Worm (Caenorhabditis elegans): ENCODE data around the gene cogc-2.

The cogc-2 gene

DNA sequence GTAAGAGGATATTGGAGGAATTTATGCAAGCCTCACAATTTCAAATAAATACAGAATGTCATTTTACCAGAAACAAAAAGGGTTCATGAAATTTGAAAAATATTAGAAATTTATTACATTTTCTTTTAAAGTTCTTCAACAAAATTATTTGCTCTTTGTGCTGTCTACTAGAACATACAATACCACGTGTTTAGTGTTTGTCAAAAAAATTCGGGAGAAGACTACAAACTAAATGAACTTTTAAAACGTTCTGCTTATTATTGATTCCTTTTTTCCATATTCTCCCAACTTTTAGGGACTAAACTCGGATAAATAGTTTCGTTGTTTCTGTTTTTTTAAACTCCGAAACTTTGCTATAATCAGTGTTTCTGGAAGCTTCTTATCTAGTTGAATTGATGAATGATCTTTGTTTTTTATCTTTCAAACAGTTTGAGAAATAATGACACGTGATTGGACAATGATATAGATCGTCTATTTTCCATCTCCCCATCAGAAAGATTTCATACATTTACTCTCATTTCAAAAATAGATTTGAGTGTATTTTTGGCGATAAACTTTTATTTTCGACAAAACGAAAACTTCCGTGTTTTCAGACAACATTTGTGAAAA, 9.4 kb upstream of the cogc-2 start:
- no peak for TF ChIP-seq nhr-76 (tag; optimal IDR thresholded peaks at IDR 0.05)
- no peak for TF ChIP-seq egl-13 (tag; optimal IDR thresholded peaks at IDR 0.05)
- TF ChIP-seq hlh-4 (tag; optimal IDR thresholded peaks at IDR 0.05), result no peak
- no peak for TF ChIP-seq alr-1 (tag; optimal IDR thresholded peaks at IDR 0.05; ENCODE audit: borderline replicate concordance)
- TF ChIP-seq nhr-47 (tag; optimal IDR thresholded peaks at IDR 0.05), result peak; percentile 4
- no peak for TF ChIP-seq ceh-88 (GFP tag; IDR thresholded peaks at IDR 0.05)
- TF ChIP-seq grh-1 (GFP tag; IDR thresholded peaks at IDR 0.05), result peak; percentile 42; the same call in 1 of the 2 replicates
- TF ChIP-seq lsy-2 (tag; optimal IDR thresholded peaks at IDR 0.05), result peak in 1 of 2 experiments; percentile 33
- TF ChIP-seq fos-1 (tag; optimal IDR thresholded peaks at IDR 0.05), result no peak
- peak; percentile 30 for TF ChIP-seq mep-1 (tag; optimal IDR thresholded peaks at IDR 0.05)
- no peak for TF ChIP-seq unc-62 (GFP tag; optimal IDR thresholded peaks at IDR 0.05)
- peak; percentile 50 for TF ChIP-seq snu-23 (GFP tag; optimal IDR thresholded peaks at IDR 0.05)
- peak; percentile 57 for TF ChIP-seq nhr-19 (GFP tag; conservative IDR thresholded peaks at IDR 0.05)
- no peak for TF ChIP-seq zip-4 (GFP tag; optimal IDR thresholded peaks at IDR 0.05)
- peak; percentile 4 for TF ChIP-seq nhr-90 (tag; optimal IDR thresholded peaks at IDR 0.05; ENCODE audit: poor library complexity)
- no peak for TF ChIP-seq lin-13 (GFP tag; optimal IDR thresholded peaks at IDR 0.05)
- TF ChIP-seq elt-3 (tag; optimal IDR thresholded peaks at IDR 0.05), result peak in 2 of 6 experiments; percentile 31 to 57
- peak; percentile 62 for TF ChIP-seq nhr-71 (tag; optimal IDR thresholded peaks at IDR 0.05)
- no peak for TF ChIP-seq swsn-7 (tag; optimal IDR thresholded peaks at IDR 0.05)
- TF ChIP-seq mdl-1 (tag; optimal IDR thresholded peaks at IDR 0.05), result no peak
- peak in 1 of 2 experiments; percentile 66 for TF ChIP-seq lin-35 (GFP tag; optimal IDR thresholded peaks at IDR 0.05)
- no peak for TF ChIP-seq nhr-28 (tag; optimal IDR thresholded peaks at IDR 0.05)
- no peak for TF ChIP-seq sup-37 (GFP tag; optimal IDR thresholded peaks at IDR 0.05)
- no peak for TF ChIP-seq ama-1 (optimal IDR thresholded peaks at IDR 0.05)
- TF ChIP-seq snpc-4 (tag; optimal IDR thresholded peaks at IDR 0.05), result no peak
- TF ChIP-seq aha-1 (tag; optimal IDR thresholded peaks at IDR 0.05), result no peak
- TF ChIP-seq nhr-20 (tag; optimal IDR thresholded peaks at IDR 0.05), result peak; percentile 66
- no peak for TF ChIP-seq lin-15B (tag; optimal IDR thresholded peaks at IDR 0.05)
- TF ChIP-seq tlp-1 (tag; optimal IDR thresholded peaks at IDR 0.05), result no peak
- TF ChIP-seq nhr-84 (tag; optimal IDR thresholded peaks at IDR 0.05), result no peak
- TF ChIP-seq ztf-4 (tag; optimal IDR thresholded peaks at IDR 0.05), result peak; percentile 6
- peak; percentile 73 for TF ChIP-seq elt-2 (tag; optimal IDR thresholded peaks at IDR 0.05)
- no peak for TF ChIP-seq ces-1 (GFP tag; optimal IDR thresholded peaks at IDR 0.05)
- TF ChIP-seq jun-1 (tag; optimal IDR thresholded peaks at IDR 0.05), result no peak
- peak; percentile 37 for TF ChIP-seq lin-14 (GFP tag; optimal IDR thresholded peaks at IDR 0.05)
- TF ChIP-seq efl-1 (optimal IDR thresholded peaks at IDR 0.05), result no peak
- peak in 1 of 2 experiments; percentile 84 for TF ChIP-seq efl-1 (GFP tag; optimal IDR thresholded peaks at IDR 0.05 in 1 of 2)
- TF ChIP-seq mab-9 (GFP tag; IDR thresholded peaks at IDR 0.05), result no peak
- TF ChIP-seq lir-3 (tag; optimal IDR thresholded peaks at IDR 0.05; ENCODE audit: poor library complexity), result no peak
- TF ChIP-seq rnt-1 (tag; optimal IDR thresholded peaks at IDR 0.05), result no peak
- peak; percentile 10 for TF ChIP-seq blmp-1 (tag; optimal IDR thresholded peaks at IDR 0.05)
- peak; percentile 85 for TF ChIP-seq nhr-85 (tag)
- TF ChIP-seq nhr-11 (tag; optimal IDR thresholded peaks at IDR 0.05), result no peak

DNA sequence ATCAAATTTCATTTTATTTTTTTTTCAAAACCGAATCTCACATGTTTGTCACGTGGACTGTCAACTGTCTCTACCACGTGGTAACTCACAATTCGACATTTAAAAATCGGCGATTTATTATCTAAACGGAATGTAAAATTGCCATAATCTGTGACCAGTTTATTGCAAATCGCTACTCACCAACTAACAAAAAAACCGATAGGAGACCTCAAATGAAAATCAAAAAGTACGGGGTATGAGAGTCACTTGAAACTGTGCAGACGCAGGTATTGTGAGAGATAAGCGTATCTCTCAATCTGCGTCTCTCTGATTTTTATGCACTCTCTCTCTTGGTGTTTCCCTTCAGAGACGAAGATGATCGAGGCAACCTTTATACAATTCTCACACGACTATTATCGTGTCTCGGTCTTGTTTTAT, 8.4 kb upstream of the cogc-2 start:
- TF ChIP-seq ces-1 (GFP tag; optimal IDR thresholded peaks at IDR 0.05) (no peak), nhr-76 (tag; optimal IDR thresholded peaks at IDR 0.05) (no peak), fos-1 (tag; optimal IDR thresholded peaks at IDR 0.05) (peak; percentile 71), blmp-1 (tag; optimal IDR thresholded peaks at IDR 0.05) (peak; percentile 79), nhr-28 (tag; optimal IDR thresholded peaks at IDR 0.05) (no peak), lsy-2 (tag; optimal IDR thresholded peaks at IDR 0.05) (peak; percentile 66 to 67), efl-3 (GFP tag; optimal IDR thresholded peaks at IDR 0.05) (no peak), C16A3.4 (tag; optimal IDR thresholded peaks at IDR 0.05) (peak; percentile 44), sox-4 (tag; optimal IDR thresholded peaks at IDR 0.05) (no peak), snpc-4 (tag; optimal IDR thresholded peaks at IDR 0.05) (peak; percentile 27), snu-23 (GFP tag; optimal IDR thresholded peaks at IDR 0.05) (peak; percentile 91), fkh-8 (tag; optimal IDR thresholded peaks at IDR 0.05) (no peak), C34B4.2 (tag; optimal IDR thresholded peaks at IDR 0.05) (no peak), nhr-71 (tag; optimal IDR thresholded peaks at IDR 0.05) (peak; percentile 91), skn-1 (tag; optimal IDR thresholded peaks at IDR 0.05) (peak; percentile 9), zip-4 (GFP tag; optimal IDR thresholded peaks at IDR 0.05) (peak; percentile 0), hlh-4 (tag; optimal IDR thresholded peaks at IDR 0.05) (no peak), ets-5 (GFP tag; IDR thresholded peaks at IDR 0.05) (no peak), elt-2 (tag; optimal IDR thresholded peaks at IDR 0.05) (peak; percentile 93), lin-39 (tag; optimal IDR thresholded peaks at IDR 0.05) (no peak), egl-13 (tag; optimal IDR thresholded peaks at IDR 0.05) (no peak), grh-1 (GFP tag; IDR thresholded peaks at IDR 0.05) (peak; percentile 78), unc-86 (tag; optimal IDR thresholded peaks at IDR 0.05) (no peak)
